Worm (Caenorhabditis elegans) whole organism, L4 larva: ENCODE measurements around the gene mecr-1.

Experiments used
- D1046.2 ChIP-seq: fragments of 200-800 bp; sonication (Bioruptor generic); IDR thresholded peaks from 2 replicates; pipeline ENCODE4 v1.3.6; 2022; ENCODE audit warnings: missing genetic modification characterization, missing compliant biosample characterization
- F37D6.2 ChIP-seq: sonication (generic microtip); optimal IDR thresholded peaks from 2 replicates; lab custom pipeline; 2016; ENCODE audit warnings: mild to moderate bottlenecking, missing genetic modification characterization, missing compliant biosample characterization
- F44E2.7 ChIP-seq: fragments of 200-800 bp; sonication (Bioruptor generic); IDR thresholded peaks from 2 replicates; pipeline ENCODE4 v2.1.2; 2022; ENCODE audit warnings: missing genetic modification characterization, missing compliant biosample characterization
- F49E8.2 ChIP-seq: sonication (generic microtip); optimal IDR thresholded peaks from 2 replicates; lab custom pipeline; 2016; ENCODE audit warnings: missing compliant biosample characterization, mild to moderate bottlenecking, missing genetic modification characterization, borderline replicate concordance
- R02D3.7 ChIP-seq: fragments of 150-350 bp; sonication (generic microtip); optimal IDR thresholded peaks from 3 replicates; lab custom pipeline; 2014; ENCODE audit warnings: missing biosample characterization, missing genetic modification characterization
- T20F7.1 ChIP-seq: fragments of 200-800 bp; sonication (Bioruptor generic); optimal IDR thresholded peaks from 2 replicates; lab custom pipeline; 2018; ENCODE audit warnings: mild to moderate bottlenecking, missing genetic modification characterization, missing compliant biosample characterization
- Y105C5A.15 ChIP-seq: fragments of 200-800 bp; sonication (Bioruptor generic); IDR thresholded peaks from 2 replicates; pipeline ENCODE4 v1.3.6; 2022; ENCODE audit warnings: missing genetic modification characterization, missing compliant biosample characterization
- Y48G9A.11 ChIP-seq: fragments of 200-800 bp; sonication (Bioruptor generic); IDR thresholded peaks from 2 replicates; pipeline ENCODE4 v1.3.6; 2022; ENCODE audit warnings: missing genetic modification reagents, missing genetic modification characterization, missing compliant biosample characterization
- Y5F2A.4 ChIP-seq: fragments of 200-800 bp; sonication (Bioruptor generic); optimal IDR thresholded peaks from 2 replicates; lab custom pipeline; 2018; ENCODE audit warnings: mild to moderate bottlenecking, missing genetic modification characterization, missing compliant biosample characterization
- Y75B8A.6 ChIP-seq: fragments of 200-800 bp; sonication (Bioruptor generic); IDR thresholded peaks from 2 replicates; pipeline ENCODE4 v1.3.6; 2022; ENCODE audit warnings: missing genetic modification reagents, missing genetic modification characterization, missing compliant biosample characterization
- aha-1 ChIP-seq: fragments of 150-350 bp; peaks from one replicate; lab custom pipeline; 2014; ENCODE audit warnings: missing biosample characterization, missing genetic modification characterization
- aly-2 ChIP-seq: sonication (generic microtip); optimal IDR thresholded peaks from 2 replicates; lab custom pipeline; 2018; ENCODE audit warnings: missing biosample characterization, missing genetic modification characterization
- ama-1 ChIP-seq: fragments of 150-350 bp; optimal IDR thresholded peaks from 2 replicates; lab custom pipeline; 2014; ENCODE audit warnings: inconsistent platforms, mixed read lengths
- arid-1 ChIP-seq: fragments of 200-800 bp; sonication (Bioruptor generic); conservative IDR thresholded peaks from 2 replicates; pipeline ENCODE4 v1.3.6; 2022; ENCODE audit warnings: missing genetic modification reagents, missing genetic modification characterization, missing compliant biosample characterization
- ceh-28 ChIP-seq: fragments of 150-350 bp; optimal IDR thresholded peaks from 2 replicates; lab custom pipeline; 2014; ENCODE audit warnings: missing biosample characterization, missing genetic modification reagents, missing genetic modification characterization
- ceh-32 ChIP-seq: sonication (generic microtip); optimal IDR thresholded peaks from 2 replicates; lab custom pipeline; 2016; ENCODE audit warnings: mild to moderate bottlenecking, missing genetic modification characterization, missing compliant biosample characterization; ENCODE audit not compliant: poor library complexity
- ceh-44 ChIP-seq: fragments of 200-800 bp; sonication (Bioruptor generic); IDR thresholded peaks from 2 replicates; pipeline ENCODE4 v1.3.6; 2022; ENCODE audit warnings: missing genetic modification reagents, missing genetic modification characterization, missing compliant biosample characterization
- daf-12 ChIP-seq: fragments of 150-350 bp; optimal IDR thresholded peaks from 2 replicates; lab custom pipeline; 2014; ENCODE audit warnings: missing biosample characterization, missing genetic modification reagents, missing genetic modification characterization
- daf-19 ChIP-seq: fragments of 200-800 bp; sonication (Bioruptor generic); conservative IDR thresholded peaks from 2 replicates; pipeline ENCODE4 v1.3.6; 2022; ENCODE audit warnings: missing genetic modification characterization, missing compliant biosample characterization
- dmd-6 ChIP-seq: fragments of 200-800 bp; sonication (Bioruptor generic); IDR thresholded peaks from 2 replicates; pipeline ENCODE4 v1.3.6; 2022; ENCODE audit warnings: missing genetic modification reagents, missing genetic modification characterization, missing compliant biosample characterization
- dmd-9 ChIP-seq: fragments of 200-800 bp; sonication (Bioruptor generic); IDR thresholded peaks from 2 replicates; pipeline ENCODE4 v1.3.6; 2022; ENCODE audit warnings: missing genetic modification reagents, missing genetic modification characterization, missing compliant biosample characterization
- dve-1 ChIP-seq: sonication (generic microtip); optimal IDR thresholded peaks from 2 replicates; lab custom pipeline; 2017; ENCODE audit warnings: antibody characterized with exemption, mild to moderate bottlenecking, missing genetic modification characterization, missing compliant biosample characterization; ENCODE audit not compliant: insufficient read depth
- fkh-10 ChIP-seq: fragments of 150-350 bp; optimal IDR thresholded peaks from 2 replicates; lab custom pipeline; 2014; ENCODE audit warnings: missing biosample characterization, missing genetic modification reagents, missing genetic modification characterization
- fos-1 ChIP-seq: fragments of 150-350 bp; optimal IDR thresholded peaks from 2 replicates; lab custom pipeline; 2014; ENCODE audit warnings: missing biosample characterization, missing genetic modification characterization
- hmg-1.1 ChIP-seq: fragments of 200-800 bp; sonication (Bioruptor generic); IDR thresholded peaks from 2 replicates; pipeline ENCODE4 v1.3.6; 2022; ENCODE audit warnings: missing genetic modification reagents, missing genetic modification characterization, missing compliant biosample characterization
- lim-7 ChIP-seq: fragments of 200-800 bp; sonication (Bioruptor generic); IDR thresholded peaks from 2 replicates; pipeline ENCODE4 v1.3.6; 2022; ENCODE audit warnings: missing genetic modification characterization, missing compliant biosample characterization
- lin-13 ChIP-seq: fragments of 150-350 bp; optimal IDR thresholded peaks from 2 replicates; lab custom pipeline; 2014; ENCODE audit warnings: missing biosample characterization, missing genetic modification reagents, missing genetic modification characterization
- madf-5 ChIP-seq, 2 experiments: fragments of 200-800 bp; sonication (Bioruptor generic); IDR thresholded peaks; 2 replicates each; pipeline ENCODE4 v1.3.6; 2022; ENCODE audit warnings: missing compliant biosample characterization in 2 of 2, missing genetic modification characterization in 2 of 2
- mdt-29 ChIP-seq: fragments of 200-800 bp; sonication (Bioruptor generic); IDR thresholded peaks from 2 replicates; pipeline ENCODE4 v1.3.6; 2022; ENCODE audit warnings: missing genetic modification reagents, missing genetic modification characterization, missing compliant biosample characterization
- mes-2 ChIP-seq: sonication (generic microtip); optimal IDR thresholded peaks from 2 replicates; lab custom pipeline; 2016; ENCODE audit warnings: missing genotype, mild to moderate bottlenecking, missing genetic modification characterization, missing compliant biosample characterization; ENCODE audit not compliant: poor library complexity, severe bottlenecking
- mxl-3 ChIP-seq: fragments of 200-800 bp; sonication (Bioruptor generic); optimal IDR thresholded peaks from 2 replicates; lab custom pipeline; 2018; ENCODE audit warnings: mild to moderate bottlenecking, missing genetic modification characterization, missing compliant biosample characterization
- nhr-237 ChIP-seq: sonication (generic microtip); optimal IDR thresholded peaks from 2 replicates; lab custom pipeline; 2017; ENCODE audit warnings: missing biosample characterization, missing genetic modification characterization
- nhr-25 ChIP-seq: sonication (generic microtip); optimal IDR thresholded peaks from 2 replicates; lab custom pipeline; 2017; ENCODE audit warnings: missing genetic modification characterization, mild to moderate bottlenecking, missing compliant biosample characterization, antibody characterized with exemption, moderate library complexity, borderline replicate concordance; ENCODE audit not compliant: insufficient read depth
- pha-4 ChIP-seq, 2 experiments: fragments of 150-350 bp in 1 of 2; fragments of 200-800 bp in 1 of 2; sonication (Bioruptor generic) in 1 of 2; IDR thresholded peaks in 1 of 2; optimal IDR thresholded peaks in 1 of 2; 2 replicates each; pipeline versions ENCODE4 v1.3.6 to Lab custom; 2014 to 2022; ENCODE audit warnings: missing genetic modification characterization in 2 of 2, missing genetic modification reagents in 2 of 2, missing biosample characterization in 1 of 2, missing compliant biosample characterization in 1 of 2
- php-3 ChIP-seq: fragments of 200-800 bp; sonication (Bioruptor generic); IDR thresholded peaks from 2 replicates; pipeline ENCODE4 v1.3.6; 2022; ENCODE audit warnings: missing genetic modification reagents, missing genetic modification characterization, missing compliant biosample characterization
- rbr-2 ChIP-seq: sonication (generic microtip); optimal IDR thresholded peaks from 2 replicates; lab custom pipeline; 2016; ENCODE audit warnings: missing genotype, missing genetic modification characterization, missing compliant biosample characterization
- saeg-2 ChIP-seq: fragments of 200-800 bp; sonication (Bioruptor generic); IDR thresholded peaks from 2 replicates; pipeline ENCODE4 v1.3.6; 2022; ENCODE audit warnings: missing genetic modification reagents, missing genetic modification characterization, missing compliant biosample characterization
- snpc-4 ChIP-seq: fragments of 150-350 bp; optimal IDR thresholded peaks from 2 replicates; lab custom pipeline; 2014; ENCODE audit warnings: missing biosample characterization, missing genetic modification characterization
- tra-1 ChIP-seq: fragments of 200-800 bp; sonication (Bioruptor generic); IDR thresholded peaks from 2 replicates; pipeline ENCODE4 v1.3.6; 2022; ENCODE audit warnings: missing genetic modification reagents, missing genetic modification characterization, missing compliant biosample characterization
- unc-130 ChIP-seq: sonication (generic microtip); optimal IDR thresholded peaks from 2 replicates; lab custom pipeline; 2016; ENCODE audit warnings: missing genetic modification reagents, missing genetic modification characterization, missing compliant biosample characterization
- unc-39 ChIP-seq: sonication (generic microtip); optimal IDR thresholded peaks from 2 replicates; lab custom pipeline; 2017; ENCODE audit warnings: missing biosample characterization, missing genetic modification characterization
- unc-62 ChIP-seq, 3 experiments: fragments of 150-350 bp in 1 of 3; sonication (generic microtip); optimal IDR thresholded peaks in 2 of 3; peaks in 1 of 3; 1 replicate in 1 of 3; 2 replicates in 2 of 3; lab custom pipeline; 2014 to 2017; ENCODE audit warnings: missing biosample characterization in 3 of 3, missing genetic modification characterization in 3 of 3, missing genetic modification reagents in 3 of 3, missing genotype in 1 of 3
- zip-2 ChIP-seq: fragments of 150-350 bp; optimal IDR thresholded peaks from 2 replicates; lab custom pipeline; 2014; ENCODE audit warnings: missing biosample characterization, missing genetic modification characterization
- ztf-7 ChIP-seq: fragments of 150-350 bp; optimal IDR thresholded peaks from 2 replicates; lab custom pipeline; 2014; ENCODE audit warnings: missing biosample characterization, missing genetic modification characterization

Gene mecr-1

DNA sequence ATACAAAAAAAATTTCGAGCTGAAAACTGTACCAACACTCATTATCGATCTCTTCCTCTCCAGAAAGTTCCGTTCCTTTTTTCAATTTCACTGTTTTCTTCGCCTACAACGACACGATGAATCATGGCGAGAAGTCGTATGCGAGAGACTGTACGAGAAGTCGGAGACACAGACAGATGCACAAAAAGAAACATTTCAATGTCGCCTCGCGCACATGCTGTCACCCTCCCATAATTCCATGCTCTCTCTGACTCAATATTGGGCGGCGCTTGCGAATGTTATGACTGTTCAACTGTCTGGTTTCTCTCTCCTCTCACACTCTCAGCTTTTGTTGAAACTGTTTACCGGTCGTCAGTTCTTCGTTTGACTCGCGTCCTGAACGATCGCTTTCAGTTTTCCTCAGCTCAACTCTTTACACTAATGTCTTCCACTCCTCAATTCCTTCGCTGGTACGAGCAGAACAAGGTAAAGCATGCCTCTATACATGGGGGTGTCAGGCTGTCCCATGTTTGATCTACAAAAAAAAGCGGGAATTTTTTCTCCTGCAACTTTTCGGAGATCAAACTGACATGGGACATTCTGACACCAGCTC is 9.7 kb upstream of the mecr-1 start (continued):
- no peak for TF ChIP-seq madf-5 (GFP tag; IDR thresholded peaks at IDR 0.05; lab: Robert Waterston, UW)
- TF ChIP-seq pha-4 (GFP tag; IDR thresholded peaks at IDR 0.05; lab: Robert Waterston, UW) = no peak
- no peak for TF ChIP-seq pha-4 (tag; optimal IDR thresholded peaks at IDR 0.05; lab: Kevin White, UChicago)
- no peak for TF ChIP-seq mes-2 (tag; lab: Kevin White, UChicago)
- TF ChIP-seq unc-130 (GFP tag; lab: Kevin White, UChicago) = no peak
- TF ChIP-seq saeg-2 (GFP tag; lab: Robert Waterston, UW) = no peak
- no peak for TF ChIP-seq T20F7.1 (GFP tag; lab: Kevin White, UChicago)

DNA sequence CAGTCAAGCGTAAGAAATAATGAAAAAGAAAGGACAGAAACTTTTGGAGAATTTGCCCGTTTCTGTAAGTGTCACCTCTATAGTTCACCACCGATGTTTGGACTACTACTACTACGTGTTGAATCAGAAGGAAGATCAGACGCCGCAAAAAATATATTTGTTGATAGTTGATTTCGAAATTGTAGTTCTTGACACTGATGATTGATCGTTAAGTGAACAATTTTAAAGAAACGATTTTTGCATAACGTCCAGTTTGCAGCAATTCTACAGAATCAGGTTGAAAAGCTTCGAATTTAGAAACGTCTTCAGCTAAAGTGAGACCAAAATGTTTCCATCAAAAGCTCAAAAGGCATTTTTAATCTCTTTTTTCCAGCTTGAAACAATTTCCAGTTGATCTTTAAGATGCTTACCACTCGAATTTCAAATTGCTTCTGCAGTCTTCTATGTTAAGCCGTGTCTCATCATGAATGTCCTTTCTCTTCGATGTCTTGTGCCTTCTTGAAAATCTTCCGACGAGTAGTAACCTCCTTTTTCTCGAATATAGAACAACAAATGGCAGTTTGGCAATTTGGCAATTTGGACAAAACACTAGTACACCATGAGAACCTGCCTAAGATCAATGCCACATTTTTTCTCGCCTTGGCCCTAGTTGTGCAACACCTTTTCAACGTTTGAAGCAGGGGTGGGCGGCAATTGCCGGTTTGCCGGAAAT is 8.7 kb upstream of the mecr-1 start:
- TF ChIP-seq aha-1 (tag; lab: Kevin White, UChicago) (peak; percentile 94), arid-1 (no peak), tra-1 (GFP tag; lab: Robert Waterston, UW) (0 out of 2 replicates have a peak, but pooled peaks have one; percentile 34), unc-62 (GFP tag; optimal IDR thresholded peaks at IDR 0.05 in 1 of 2; lab: Kevin White, UChicago) (peak in 1 of 2 experiments; percentile 83), unc-62 (tag; optimal IDR thresholded peaks at IDR 0.05; lab: Kevin White, UChicago) (no peak), Y48G9A.11 (GFP tag; lab: Robert Waterston, UW) (no peak), nhr-25 (tag; lab: Kevin White, UChicago) (no peak)

DNA sequence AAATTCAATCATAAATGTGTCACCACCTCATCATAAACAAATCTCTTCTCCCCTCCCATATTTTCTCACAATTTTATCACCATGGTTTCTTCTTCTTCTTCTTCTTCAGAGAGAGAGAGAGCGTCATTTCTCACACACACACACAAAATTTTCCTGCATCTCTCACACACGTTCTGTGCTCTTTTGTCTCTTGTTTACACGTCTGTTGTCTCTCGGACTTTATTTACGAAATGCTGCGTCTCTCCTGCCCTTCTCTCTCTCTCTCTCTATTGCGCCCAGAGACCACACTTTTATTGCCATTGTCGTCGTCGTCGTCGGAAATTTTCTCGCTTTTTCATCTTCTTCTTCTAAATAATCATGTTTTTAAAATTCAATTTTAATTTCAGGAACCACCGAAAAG is 8.0 kb upstream of the mecr-1 start, which contains the start of gene lec-1:
Gene lec-1, plus strand, starts transcription at position 387 of the 400 bp plus-strand sequence.
- TF ChIP-seq fos-1 (tag; lab: Kevin White, UChicago) (no peak), F44E2.7 (no peak), lim-7 (GFP tag; lab: Robert Waterston, UW) (0 out of 2 replicates have a peak, but pooled peaks have one; percentile 6), unc-39 (tag; lab: Kevin White, UChicago) (no peak), php-3 (GFP tag; lab: Robert Waterston, UW) (no peak), Y105C5A.15 (GFP tag; lab: Robert Waterston, UW) (no peak), daf-19 (GFP tag; lab: Robert Waterston, UW) (no peak), nhr-25 (tag; lab: Kevin White, UChicago) (no peak), mdt-29 (no peak; the same call in 1 of the 2 replicates), madf-5 (GFP tag; IDR thresholded peaks at IDR 0.05; lab: Robert Waterston, UW) (no peak), fkh-10 (no peak), ztf-7 (tag; lab: Kevin White, UChicago) (no peak), snpc-4 (tag; lab: Kevin White, UChicago) (no peak), R02D3.7 (tag; lab: Kevin White, UChicago) (no peak), ama-1 (peak; percentile 74), D1046.2 (no peak), ceh-44 (GFP tag; lab: Robert Waterston, UW) (no peak), nhr-237 (tag; lab: Kevin White, UChicago) (no peak), dmd-9 (no peak), F37D6.2 (tag; lab: Kevin White, UChicago) (no peak), rbr-2 (tag; lab: Kevin White, UChicago) (peak; percentile 59), lin-13 (peak; percentile 11), hmg-1.1 (GFP tag; lab: Robert Waterston, UW) (peak; percentile 67), dmd-6 (peak; percentile 37; the same call in 1 of the 2 replicates), aha-1 (tag; lab: Kevin White, UChicago) (peak; percentile 85), Y5F2A.4 (no peak), ceh-32 (no peak), dve-1 (tag; lab: Kevin White, UChicago) (peak; percentile 78), zip-2 (no peak), daf-12 (no peak), aly-2 (tag; lab: Kevin White, UChicago) (no peak), Y75B8A.6 (GFP tag; lab: Robert Waterston, UW) (no peak), ceh-28 (no peak), F49E8.2 (tag; lab: Kevin White, UChicago) (no peak), unc-130 (GFP tag; lab: Kevin White, UChicago) (no peak), mxl-3 (GFP tag; lab: Kevin White, UChicago) (peak; percentile 51)
